Worm (Caenorhabditis elegans): Measurements from ENCODE around the gene F41G3.10.

ce11 chrII:6752027-6752426, 2.7 kb upstream of the F41G3.10 start, which contains the start of gene F41G3.19:
- TF ChIP-seq F13C5.2 (tag; optimal IDR thresholded peaks at IDR 0.05), result no peak
- TF ChIP-seq ama-1 (optimal IDR thresholded peaks at IDR 0.05), result no peak
- no peak for TF ChIP-seq tra-4 (tag; optimal IDR thresholded peaks at IDR 0.05)
- no peak for TF ChIP-seq hmg-4 (GFP tag; optimal IDR thresholded peaks at IDR 0.05)
- no peak for TF ChIP-seq flt-1 (GFP tag; IDR thresholded peaks at IDR 0.05)
- no peak for TF ChIP-seq tbx-11 (GFP tag; IDR thresholded peaks at IDR 0.05)
- no peak for TF ChIP-seq B0310.2 (tag; optimal IDR thresholded peaks at IDR 0.05)
- TF ChIP-seq tbx-37 (GFP tag; conservative IDR thresholded peaks at IDR 0.05), result no peak
- TF ChIP-seq ceh-13 (GFP tag; optimal IDR thresholded peaks at IDR 0.05), result no peak
- no peak for TF ChIP-seq scrt-1 (GFP tag; IDR thresholded peaks at IDR 0.05)
- no peak for TF ChIP-seq hnd-1 (tag; optimal IDR thresholded peaks at IDR 0.05)
- TF ChIP-seq sea-1 (GFP tag; conservative IDR thresholded peaks at IDR 0.05), result no peak
- TF ChIP-seq aly-1 (tag; optimal IDR thresholded peaks at IDR 0.05), result no peak

All from whole organism, early embryonic.